Fruit fly (Drosophila melanogaster): ENCODE measurements around the gene Aven.

dm6 chrX:12595610-12596336 lies 33.7 kb downstream of the Aven start, which contains the start of the genes CG1824 and Sec16:
- TF ChIP-seq fd85E (GFP tag; optimal IDR thresholded peaks at IDR 0.05), result no peak
- TF ChIP-seq CG3919 (GFP tag; optimal IDR thresholded peaks at IDR 0.05), result peak; percentile 2
- TF ChIP-seq CG6276 (GFP tag; optimal IDR thresholded peaks at IDR 0.05), result no peak
- TF ChIP-seq Sox15 (GFP tag; optimal IDR thresholded peaks at IDR 0.05), result peak; percentile 36
- no peak for TF ChIP-seq Blimp-1 (GFP tag; optimal IDR thresholded peaks at IDR 0.05)
- peak; percentile 39 for TF ChIP-seq pdm3 (GFP tag; optimal IDR thresholded peaks at IDR 0.05)
- TF ChIP-seq CG1621 (tag; optimal IDR thresholded peaks at IDR 0.05), result no peak
- TF ChIP-seq Hr4 (GFP tag; optimal IDR thresholded peaks at IDR 0.05), result no peak
- TF ChIP-seq Hr39 (GFP tag; optimal IDR thresholded peaks at IDR 0.05), result peak; percentile 36
- no peak for TF ChIP-seq topi (GFP tag; optimal IDR thresholded peaks at IDR 0.05)
- TF ChIP-seq ss (GFP tag; optimal IDR thresholded peaks at IDR 0.05), result peak in 1 of 2 experiments; percentile 1

All from whole organism, prepupa.